Fruit fly (Drosophila melanogaster) whole organism, embryonic: ENCODE measurements around the gene Sur.

Experiments used
- BEAF-32 ChIP-seq: fragments of 200-800 bp; sonication (Bioruptor generic); optimal IDR thresholded peaks from 3 replicates; lab custom pipeline; 2017; ENCODE audit warnings: missing biosample characterization, missing genetic modification characterization, mild to moderate bottlenecking, moderate library complexity, missing genetic modification reagents
- CG10267 ChIP-seq: fragments of 200-800 bp; sonication (Bioruptor generic); optimal IDR thresholded peaks from 2 replicates; lab custom pipeline; 2018; ENCODE audit warnings: missing biosample characterization, mild to moderate bottlenecking, missing genetic modification characterization, moderate library complexity
- CG12659 ChIP-seq: fragments of 200-800 bp; sonication (Bioruptor generic); optimal IDR thresholded peaks from 3 replicates; lab custom pipeline; 2017; ENCODE audit warnings: mild to moderate bottlenecking, missing biosample characterization, missing genetic modification reagents, missing genetic modification characterization
- CG13296 ChIP-seq: fragments of 200-800 bp; sonication (Bioruptor generic); optimal IDR thresholded peaks from 3 replicates; lab custom pipeline; 2018; ENCODE audit warnings: missing biosample characterization, mild to moderate bottlenecking, missing genetic modification characterization
- CG15514 ChIP-seq: fragments of 200-800 bp; sonication (Bioruptor generic); optimal IDR thresholded peaks from 3 replicates; lab custom pipeline; 2017; ENCODE audit warnings: missing biosample characterization, missing genetic modification characterization, mild to moderate bottlenecking, moderate library complexity, missing genetic modification reagents
- CG1603 ChIP-seq: fragments of 200-800 bp; sonication (Bioruptor generic); optimal IDR thresholded peaks from 2 replicates; lab custom pipeline; 2019; ENCODE audit warnings: missing biosample characterization, mild to moderate bottlenecking, missing genetic modification characterization, moderate library complexity
- CG17802 ChIP-seq: fragments of 200-800 bp; sonication (Bioruptor generic); optimal IDR thresholded peaks from 2 replicates; lab custom pipeline; 2018; ENCODE audit warnings: missing biosample characterization, mild to moderate bottlenecking, missing genetic modification characterization, moderate library complexity
- CG2116 ChIP-seq: fragments of 200-800 bp; sonication (Bioruptor generic); optimal IDR thresholded peaks from 3 replicates; lab custom pipeline; 2018; ENCODE audit warnings: missing biosample characterization, mild to moderate bottlenecking, missing genetic modification characterization
- CG30020 ChIP-seq: fragments of 200-800 bp; optimal IDR thresholded peaks from 2 replicates; lab custom pipeline; 2019; ENCODE audit warnings: missing biosample characterization, mild to moderate bottlenecking, missing genetic modification characterization, moderate library complexity
- CG34422 ChIP-seq: fragments of 200-800 bp; sonication (Bioruptor generic); IDR thresholded peaks from 3 replicates; pipeline ENCODE4 v1.3.6; 2022; ENCODE audit warnings: missing biosample characterization, missing genetic modification characterization
- CG3995 ChIP-seq: fragments of 200-800 bp; sonication (Bioruptor generic); optimal IDR thresholded peaks from 3 replicates; lab custom pipeline; 2016; ENCODE audit warnings: missing biosample characterization, missing genetic modification characterization
- CG4617 ChIP-seq: fragments of 200-800 bp; sonication (Bioruptor generic); optimal IDR thresholded peaks from 3 replicates; lab custom pipeline; 2016; ENCODE audit warnings: missing biosample characterization, missing genetic modification characterization, borderline replicate concordance
- CG4707 ChIP-seq: fragments of 200-800 bp; sonication (Bioruptor generic); optimal IDR thresholded peaks from 2 replicates; lab custom pipeline; 2018; ENCODE audit warnings: missing biosample characterization, mild to moderate bottlenecking, missing genetic modification characterization, moderate library complexity
- CG5245 ChIP-seq: fragments of 200-800 bp; sonication (Bioruptor generic); optimal IDR thresholded peaks from 3 replicates; lab custom pipeline; 2016; ENCODE audit warnings: missing biosample characterization, missing genetic modification characterization
- CG7357 ChIP-seq: fragments of 200-800 bp; sonication (Bioruptor generic); IDR thresholded peaks from 3 replicates; pipeline ENCODE4 v1.3.6; 2022; ENCODE audit warnings: missing biosample characterization, missing genetic modification characterization
- CG8924 ChIP-seq: fragments of 200-800 bp; optimal IDR thresholded peaks from 3 replicates; lab custom pipeline; 2019; ENCODE audit warnings: missing biosample characterization, mild to moderate bottlenecking, missing genetic modification characterization, moderate library complexity
- Dad ChIP-seq: fragments of 200-800 bp; sonication (Bioruptor generic); optimal IDR thresholded peaks from 3 replicates; lab custom pipeline; 2016; ENCODE audit warnings: missing biosample characterization, missing genetic modification characterization
- Dll ChIP-seq: fragments of 200-800 bp; sonication (Bioruptor generic); IDR thresholded peaks from 4 replicates; pipeline ENCODE4 v1.3.6; 2022; ENCODE audit warnings: missing biosample characterization, missing genetic modification characterization; ENCODE audit not compliant: partially characterized antibody
- Dp ChIP-seq: fragments of 200-800 bp; sonication (Bioruptor generic); optimal IDR thresholded peaks from 2 replicates; lab custom pipeline; 2018; ENCODE audit warnings: missing biosample characterization, mild to moderate bottlenecking, missing genetic modification characterization, moderate library complexity
- E2f2 ChIP-seq: fragments of 200-800 bp; sonication (Bioruptor generic); IDR thresholded peaks from 2 replicates; pipeline ENCODE4 v1.3.6; 2022; ENCODE audit warnings: missing biosample characterization, missing genetic modification characterization
- Ets97D ChIP-seq: fragments of 200-800 bp; sonication (Bioruptor generic); optimal IDR thresholded peaks from 3 replicates; lab custom pipeline; 2016; ENCODE audit warnings: missing biosample characterization, missing genetic modification characterization
- Fer1 ChIP-seq: fragments of 200-800 bp; sonication (Bioruptor generic); optimal IDR thresholded peaks from 2 replicates; lab custom pipeline; 2017; ENCODE audit warnings: missing biosample characterization, mild to moderate bottlenecking, missing genetic modification characterization
- HmgD ChIP-seq: fragments of 200-800 bp; sonication (Bioruptor generic); optimal IDR thresholded peaks from 3 replicates; lab custom pipeline; 2016; ENCODE audit warnings: missing biosample characterization, missing genetic modification characterization
- MBD-R2 ChIP-seq: fragments of 200-800 bp; sonication (Bioruptor generic); IDR thresholded peaks from 2 replicates; pipeline ENCODE4 v1.3.6; 2022; ENCODE audit warnings: missing biosample characterization, missing genetic modification characterization
- MESR4 ChIP-seq: fragments of 200-800 bp; sonication (Bioruptor generic); optimal IDR thresholded peaks from 2 replicates; lab custom pipeline; 2018; ENCODE audit warnings: missing biosample characterization, mild to moderate bottlenecking, missing genetic modification characterization, moderate library complexity
- Mad ChIP-seq: fragments of 200-800 bp; sonication (Bioruptor generic); optimal IDR thresholded peaks from 2 replicates; lab custom pipeline; 2016; ENCODE audit warnings: missing biosample characterization, missing genetic modification characterization
- Med ChIP-seq: fragments of 200-800 bp; sonication (Bioruptor generic); peaks from one replicate; lab custom pipeline; 2016; ENCODE audit warnings: missing biosample characterization, missing genetic modification characterization, mild to moderate bottlenecking, inconsistent platforms, moderate library complexity
- Myb ChIP-seq: fragments of 200-800 bp; sonication (Bioruptor generic); optimal IDR thresholded peaks from 2 replicates; lab custom pipeline; 2016; ENCODE audit warnings: missing biosample characterization, missing genetic modification characterization
- Optix ChIP-seq: fragments of 200-800 bp; sonication (Bioruptor generic); IDR thresholded peaks from 3 replicates; pipeline ENCODE4 v1.3.6; 2022; ENCODE audit warnings: missing biosample characterization, missing genetic modification characterization
- YL-1 ChIP-seq: fragments of 200-800 bp; sonication (Bioruptor generic); optimal IDR thresholded peaks from 3 replicates; lab custom pipeline; 2017; ENCODE audit warnings: missing biosample characterization, mild to moderate bottlenecking, missing genetic modification characterization
- bigmax ChIP-seq: fragments of 200-800 bp; sonication (Bioruptor generic); optimal IDR thresholded peaks from 2 replicates; lab custom pipeline; 2018; ENCODE audit warnings: missing biosample characterization, mild to moderate bottlenecking, missing genetic modification characterization
- br ChIP-seq: fragments of >200 bp; optimal IDR thresholded peaks from 2 replicates; lab custom pipeline; 2017
- cg ChIP-seq: fragments of 200-800 bp; sonication (Bioruptor generic); optimal IDR thresholded peaks from 3 replicates; lab custom pipeline; 2019; ENCODE audit warnings: missing biosample characterization, mild to moderate bottlenecking, missing genetic modification characterization, moderate library complexity
- dan ChIP-seq: fragments of 200-800 bp; sonication (Bioruptor generic); IDR thresholded peaks from 2 replicates; pipeline ENCODE4 v1.3.6; 2022; ENCODE audit warnings: missing biosample characterization, missing genetic modification characterization
- gfzf ChIP-seq: fragments of 200-800 bp; sonication (Bioruptor generic); optimal IDR thresholded peaks from 2 replicates; lab custom pipeline; 2016; ENCODE audit warnings: missing biosample characterization, mild to moderate bottlenecking, missing genetic modification characterization, moderate library complexity
- grau ChIP-seq: fragments of 200-800 bp; optimal IDR thresholded peaks from 3 replicates; lab custom pipeline; 2019; ENCODE audit warnings: missing biosample characterization, mild to moderate bottlenecking, missing genetic modification characterization, moderate library complexity
- ind ChIP-seq: fragments of 200-800 bp; sonication (Bioruptor generic); optimal IDR thresholded peaks from 3 replicates; lab custom pipeline; 2016; ENCODE audit warnings: missing biosample characterization, missing genetic modification characterization
- kay ChIP-seq: fragments of 200-800 bp; sonication (Bioruptor generic); optimal IDR thresholded peaks from 2 replicates; lab custom pipeline; 2016; ENCODE audit warnings: missing biosample characterization, missing genetic modification characterization
- knrl ChIP-seq: fragments of 200-800 bp; sonication (Bioruptor generic); IDR thresholded peaks from 3 replicates; pipeline ENCODE4 v1.3.6; 2022; ENCODE audit warnings: missing biosample characterization, missing genetic modification characterization; ENCODE audit not compliant: partially characterized antibody
- lbe ChIP-seq: fragments of 200-800 bp; sonication (Bioruptor generic); optimal IDR thresholded peaks from 2 replicates; lab custom pipeline; 2016; ENCODE audit warnings: missing biosample characterization, mild to moderate bottlenecking, missing genetic modification characterization
- nmo ChIP-seq: fragments of 200-800 bp; sonication (Bioruptor generic); optimal IDR thresholded peaks from 2 replicates; lab custom pipeline; 2018; ENCODE audit warnings: missing biosample characterization, mild to moderate bottlenecking, missing genetic modification characterization, moderate library complexity
- pzg ChIP-seq: fragments of 200-800 bp; sonication (Bioruptor generic); optimal IDR thresholded peaks from 3 replicates; lab custom pipeline; 2018; ENCODE audit warnings: missing biosample characterization, mild to moderate bottlenecking, missing genetic modification characterization, moderate library complexity
- salm ChIP-seq: fragments of 200-800 bp; sonication (Bioruptor generic); optimal IDR thresholded peaks from 2 replicates; lab custom pipeline; 2018; ENCODE audit warnings: missing biosample characterization, mild to moderate bottlenecking, missing genetic modification characterization
- sc ChIP-seq, 3 experiments: fragments of >200 bp in 2 of 3; fragments of 200-800 bp in 1 of 3; sonication (Bioruptor generic) in 1 of 3; optimal IDR thresholded peaks; 2 replicates in 2 of 3; 3 replicates in 1 of 3; lab custom pipeline; 2017; ENCODE audit warnings: mild to moderate bottlenecking in 1 of 3, missing biosample characterization in 1 of 3, missing genetic modification characterization in 1 of 3, missing genetic modification reagents in 1 of 3
- sens ChIP-seq: fragments of 200-800 bp; sonication (Bioruptor generic); peaks from one replicate; lab custom pipeline; 2016; ENCODE audit warnings: missing biosample characterization, missing genetic modification characterization
- stwl ChIP-seq: fragments of 200-800 bp; sonication (Bioruptor generic); optimal IDR thresholded peaks from 3 replicates; lab custom pipeline; 2018; ENCODE audit warnings: missing biosample characterization, mild to moderate bottlenecking, missing genetic modification characterization, moderate library complexity
- trem ChIP-seq: fragments of 200-800 bp; optimal IDR thresholded peaks from 3 replicates; lab custom pipeline; 2019; ENCODE audit warnings: missing biosample characterization, mild to moderate bottlenecking, missing genetic modification characterization, moderate library complexity
- vnd ChIP-seq: fragments of 200-800 bp; sonication (Bioruptor generic); IDR thresholded peaks from 3 replicates; pipeline ENCODE4 v1.3.6; 2022; ENCODE audit warnings: missing biosample characterization, missing genetic modification characterization; ENCODE audit not compliant: partially characterized antibody
- wek ChIP-seq: fragments of 200-800 bp; sonication (Bioruptor generic); optimal IDR thresholded peaks from 3 replicates; lab custom pipeline; 2018; ENCODE audit warnings: missing biosample characterization, mild to moderate bottlenecking, missing genetic modification characterization, moderate library complexity

Sur gene

DNA sequence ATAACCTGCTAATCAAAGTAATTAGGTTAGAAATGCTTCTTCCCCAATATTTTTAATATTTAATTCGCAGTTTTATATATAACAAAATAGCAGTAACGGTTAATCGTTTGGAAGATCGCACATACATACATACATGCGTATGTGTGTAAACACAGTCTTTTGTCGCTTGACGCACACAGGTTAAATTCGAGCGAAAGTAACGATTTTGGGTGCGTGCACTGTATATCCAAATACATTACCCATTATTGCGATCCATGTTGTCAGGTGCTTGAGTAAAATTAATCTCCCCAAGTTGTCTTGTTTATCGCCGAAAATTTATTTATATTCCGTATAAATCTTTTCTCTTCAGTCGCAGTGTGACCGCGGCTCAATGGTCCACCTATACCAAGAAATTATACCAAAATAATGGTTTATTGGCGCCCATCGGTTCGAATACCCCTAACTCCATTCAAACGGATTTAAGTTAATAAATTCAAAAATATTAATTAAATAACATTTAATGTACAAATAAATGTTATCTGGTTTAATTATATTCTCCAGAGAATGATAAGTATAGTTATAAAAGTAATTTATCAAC is 5.1 kb upstream of the Sur start, which contains the start of gene CG34159:
Gene CG34159 (minus strand): TSS at position 385 of the 577 bp plus-strand sequence.
- TF ChIP-seq kay (no peak), nmo (no peak), MBD-R2 (GFP tag; lab: Robert Waterston, UW) (peak; percentile 46; the same call in 1 of the 2 replicates), CG4707 (GFP tag; lab: Kevin White, UChicago) (no peak), Dll (GFP tag; lab: Robert Waterston, UW) (peak; percentile 21; the same call in 1 of the 4 replicates), trem (tag; lab: Kevin White, UChicago) (peak; percentile 50), Dp (GFP tag; lab: Kevin White, UChicago) (peak; percentile 64), E2f2 (GFP tag; lab: Robert Waterston, UW) (peak; percentile 68), cg (peak; percentile 81), Med (GFP tag; lab: Kevin White, UChicago) (peak; percentile 22), sc (optimal IDR thresholded peaks at IDR 0.05; lab: Kevin White, UChicago) (no peak), sc (GFP tag; optimal IDR thresholded peaks at IDR 0.05; lab: Kevin White, UChicago) (no peak), MESR4 (peak; percentile 90), YL-1 (GFP tag; lab: Kevin White, UChicago) (peak; percentile 62), BEAF-32 (peak; percentile 9), CG34422 (peak; percentile 56; the same call in 1 of the 3 replicates), CG8924 (peak; percentile 33), sens (peak; percentile 56), CG5245 (GFP tag; lab: Kevin White, UChicago) (no peak), CG2116 (GFP tag; lab: Kevin White, UChicago) (peak; percentile 18), Optix (no peak), Mad (GFP tag; lab: Kevin White, UChicago) (no peak), CG15514 (GFP tag; lab: Kevin White, UChicago) (no peak), wek (GFP tag; lab: Kevin White, UChicago) (peak; percentile 95), dan (GFP tag; lab: Robert Waterston, UW) (no peak), vnd (GFP tag; lab: Robert Waterston, UW) (no peak), ind (GFP tag; lab: Kevin White, UChicago) (no peak), Fer1 (peak; percentile 38), CG4617 (GFP tag; lab: Kevin White, UChicago) (peak; percentile 90), knrl (GFP tag; lab: Robert Waterston, UW) (no peak), CG7357 (no peak), CG13296 (GFP tag; lab: Kevin White, UChicago) (no peak), gfzf (GFP tag; lab: Kevin White, UChicago) (peak; percentile 70), Dad (GFP tag; lab: Kevin White, UChicago) (no peak), CG17802 (tag; lab: Kevin White, UChicago) (peak; percentile 51), HmgD (GFP tag; lab: Kevin White, UChicago) (no peak), grau (tag; lab: Kevin White, UChicago) (peak; percentile 29), lbe (GFP tag; lab: Kevin White, UChicago) (peak; percentile 43), Myb (peak; percentile 56), bigmax (peak; percentile 41), CG12659 (GFP tag; lab: Kevin White, UChicago) (peak; percentile 62), salm (tag; lab: Kevin White, UChicago) (no peak), Ets97D (peak; percentile 7), CG1603 (tag; lab: Kevin White, UChicago) (peak; percentile 17), CG3995 (peak; percentile 40), CG10267 (tag; lab: Kevin White, UChicago) (peak; percentile 12), stwl (tag; lab: Kevin White, UChicago) (peak; percentile 40), pzg (GFP tag; lab: Kevin White, UChicago) (peak; percentile 55), br (lab: Kevin White, UChicago) (no peak), CG30020 (tag; lab: Kevin White, UChicago) (peak; percentile 64)
